Fruit fly (Drosophila melanogaster) whole organism, prepupa: Measurements from ENCODE around the gene Abl.

Experiments
- CG6276 ChIP-seq: fragments of 200-800 bp; sonication (Bioruptor generic); optimal IDR thresholded peaks from 2 replicates; lab custom pipeline; 2017; ENCODE audit warnings: missing biosample characterization, mild to moderate bottlenecking, missing genetic modification characterization
- CG7368 ChIP-seq: fragments of 200-800 bp; sonication (Bioruptor generic); optimal IDR thresholded peaks from 3 replicates; lab custom pipeline; 2016; ENCODE audit warnings: missing biosample characterization, missing genetic modification characterization
- fd85E ChIP-seq: fragments of 200-800 bp; sonication (Bioruptor generic); optimal IDR thresholded peaks from 3 replicates; lab custom pipeline; 2016; ENCODE audit warnings: missing biosample characterization, missing genetic modification characterization

DNA sequence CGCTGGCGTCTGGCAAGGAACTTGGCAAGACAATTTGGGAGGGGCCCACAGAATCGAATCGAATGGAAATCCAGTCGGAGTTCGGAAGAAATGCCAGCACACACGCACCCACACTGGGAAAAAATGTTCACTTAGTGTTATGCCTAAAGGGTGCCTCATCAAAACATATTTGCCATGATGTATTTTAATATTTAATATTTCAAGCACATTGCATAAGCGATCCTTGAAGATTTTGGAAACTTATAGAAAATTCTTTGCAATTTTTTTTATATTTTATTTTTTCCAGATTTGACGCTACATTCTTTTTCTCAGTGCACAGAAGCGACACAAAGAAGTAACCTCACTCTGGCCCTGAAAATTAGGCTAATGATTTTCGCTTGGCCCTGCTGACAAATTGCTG, 81.6 kb downstream of the Abl start:
- TF ChIP-seq CG6276 (GFP tag; lab: Kevin White, UChicago) (no peak), fd85E (no peak), CG7368 (GFP tag; lab: Kevin White, UChicago) (no peak)
